Worm (Caenorhabditis elegans) whole organism, young adult: ENCODE measurements around the gene F40H3.2.

Source experiments
- F23B12.7 ChIP-seq: sonication (generic microtip); optimal IDR thresholded peaks from 2 replicates; lab custom pipeline; 2017; ENCODE audit warnings: missing genetic modification characterization, mild to moderate bottlenecking, missing compliant biosample characterization, antibody characterized with exemption, moderate library complexity; ENCODE audit not compliant: insufficient read depth
- F57A8.1 ChIP-seq: fragments of 200-800 bp; sonication (Bioruptor generic); optimal IDR thresholded peaks from 2 replicates; lab custom pipeline; 2018; ENCODE audit warnings: mild to moderate bottlenecking, missing genetic modification characterization, moderate library complexity, missing compliant biosample characterization
- ceh-79 ChIP-seq: sonication (generic microtip); optimal IDR thresholded peaks from 2 replicates; lab custom pipeline; 2017; ENCODE audit warnings: mild to moderate bottlenecking, missing genetic modification characterization, missing compliant biosample characterization
- madf-6 ChIP-seq: fragments of 200-800 bp; sonication (Bioruptor generic); IDR thresholded peaks from 2 replicates; pipeline ENCODE4 v1.3.6; 2022; ENCODE audit warnings: missing genetic modification reagents, missing genetic modification characterization, missing compliant biosample characterization
- mel-28 ChIP-seq: sonication (generic microtip); optimal IDR thresholded peaks from 2 replicates; lab custom pipeline; 2016; ENCODE audit warnings: borderline replicate concordance, mild to moderate bottlenecking, missing genetic modification characterization, missing compliant biosample characterization
- sdz-38 ChIP-seq: sonication (generic microtip); optimal IDR thresholded peaks from 2 replicates; lab custom pipeline; 2016; ENCODE audit warnings: missing genotype, missing genetic modification characterization, missing compliant biosample characterization
- snpc-4 ChIP-seq, 5 experiments: fragments of 150-350 bp in 1 of 5; sonication (generic microtip) in 4 of 5; optimal IDR thresholded peaks; 2 replicates each; lab custom pipeline; 2014 to 2018; ENCODE audit warnings: missing genetic modification characterization in 5 of 5, missing biosample characterization in 3 of 5, antibody characterized with exemption in 2 of 5, mild to moderate bottlenecking in 2 of 5, missing compliant biosample characterization in 2 of 5, missing genotype in 2 of 5, moderate library complexity in 2 of 5, missing genetic modification reagents in 1 of 5
- somi-1 ChIP-seq: fragments of 200-800 bp; sonication (Bioruptor generic); optimal IDR thresholded peaks from 2 replicates; lab custom pipeline; 2018; ENCODE audit warnings: mild to moderate bottlenecking, missing genetic modification characterization, missing compliant biosample characterization

DNA sequence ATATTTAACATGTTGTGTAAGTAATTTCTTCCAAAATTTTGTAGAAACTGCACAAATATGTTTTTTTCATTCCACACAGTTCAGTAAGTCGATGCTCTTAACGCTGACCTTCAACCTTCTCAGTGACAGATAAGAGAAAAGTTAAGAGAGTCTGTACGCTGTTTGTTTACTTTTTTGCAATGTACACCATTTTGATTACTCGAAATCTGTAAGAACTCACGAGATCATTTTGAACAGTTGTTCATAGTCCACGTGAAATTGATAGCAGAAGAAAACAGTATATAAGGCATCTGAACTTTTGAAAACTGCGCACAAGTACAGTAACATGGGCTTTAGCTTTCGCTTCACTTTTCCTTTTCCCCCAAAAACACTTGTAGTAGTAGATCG is 5.3 kb downstream of the F40H3.2 start:
- no peak for TF ChIP-seq somi-1 (GFP tag; lab: Kevin White, UChicago)
- TF ChIP-seq F57A8.1 (GFP tag; lab: Kevin White, UChicago): no peak
- TF ChIP-seq mel-28 (tag; lab: Kevin White, UChicago): no peak
- TF ChIP-seq F23B12.7 (tag; lab: Kevin White, UChicago): no peak
- no peak for TF ChIP-seq snpc-4 (GFP tag; optimal IDR thresholded peaks at IDR 0.05; lab: Kevin White, UChicago)
- no peak for TF ChIP-seq snpc-4 (tag; optimal IDR thresholded peaks at IDR 0.05; lab: Kevin White, UChicago)
- no peak for TF ChIP-seq sdz-38
- no peak for TF ChIP-seq madf-6
- TF ChIP-seq ceh-79 (tag; lab: Kevin White, UChicago): no peak
